Fruit fly (Drosophila melanogaster): ENCODE data around the gene CG44038.

The CG44038 gene

dm6 chr3R:12239166-12239565, 21.6 kb upstream of the CG44038 start, which contains the start of gene Cyp313a3:
Cyp313a3 (minus strand) TSS chr3R:12239266.
- TF ChIP-seq CG10669 (GFP tag; optimal IDR thresholded peaks at IDR 0.05) (no peak), CG8632 (GFP tag; optimal IDR thresholded peaks at IDR 0.05) (no peak), CG32006 (GFP tag; optimal IDR thresholded peaks at IDR 0.05) (no peak), CG3032 (tag; optimal IDR thresholded peaks at IDR 0.05) (no peak), OdsH (GFP tag; optimal IDR thresholded peaks at IDR 0.05) (no peak), svp (GFP tag) (no peak), Ets21C (GFP tag; optimal IDR thresholded peaks at IDR 0.05) (no peak), Hr38 (GFP tag; optimal IDR thresholded peaks at IDR 0.05) (no peak), esn (GFP tag; optimal IDR thresholded peaks at IDR 0.05) (no peak), achi (GFP tag; optimal IDR thresholded peaks at IDR 0.05) (no peak), CG8319 (GFP tag; optimal IDR thresholded peaks at IDR 0.05) (no peak), CG11762 (GFP tag; optimal IDR thresholded peaks at IDR 0.05; ENCODE audit: insufficient read depth) (no peak), CG6854 (GFP tag; optimal IDR thresholded peaks at IDR 0.05) (no peak), fd85E (GFP tag; optimal IDR thresholded peaks at IDR 0.05) (no peak), CG1621 (tag; optimal IDR thresholded peaks at IDR 0.05) (no peak), fd59A (GFP tag; optimal IDR thresholded peaks at IDR 0.05) (no peak)

- TF ChIP-seq CG32006 (GFP tag; optimal IDR thresholded peaks at IDR 0.05) (no peak), CG3032 (tag; optimal IDR thresholded peaks at IDR 0.05) (no peak), CG15336 (GFP tag; IDR thresholded peaks at IDR 0.05) (no peak), Ets96B (tag; optimal IDR thresholded peaks at IDR 0.05) (no peak), net (GFP tag; optimal IDR thresholded peaks at IDR 0.05) (peak; percentile 15), Sox14 (GFP tag; optimal IDR thresholded peaks at IDR 0.05) (no peak), Eip78C (GFP tag) (no peak), Eip75B (GFP tag; optimal IDR thresholded peaks at IDR 0.05) (no peak), OdsH (GFP tag; optimal IDR thresholded peaks at IDR 0.05) (no peak), CG6854 (GFP tag; optimal IDR thresholded peaks at IDR 0.05) (no peak), svp (GFP tag) (peak; percentile 99), CG11294 (GFP tag; IDR thresholded peaks at IDR 0.05) (no peak), CG4318 (GFP tag; optimal IDR thresholded peaks at IDR 0.05) (no peak), CG11762 (GFP tag; optimal IDR thresholded peaks at IDR 0.05; ENCODE audit: insufficient read depth) (no peak), CG6276 (GFP tag; optimal IDR thresholded peaks at IDR 0.05) (peak; percentile 27), CG3919 (GFP tag; optimal IDR thresholded peaks at IDR 0.05) (peak; percentile 14), Hr39 (GFP tag; optimal IDR thresholded peaks at IDR 0.05) (no peak), Ets21C (GFP tag; optimal IDR thresholded peaks at IDR 0.05) (no peak), vri (GFP tag; optimal IDR thresholded peaks at IDR 0.05) (no peak), Smox (GFP tag; optimal IDR thresholded peaks at IDR 0.05) (no peak), CG10669 (GFP tag; optimal IDR thresholded peaks at IDR 0.05) (no peak), lz (GFP tag; optimal IDR thresholded peaks at IDR 0.05) (no peak), fkh (GFP tag; optimal IDR thresholded peaks at IDR 0.05) (peak; percentile 78), Gug (GFP tag; IDR thresholded peaks at IDR 0.05) (no peak), CG8319 (GFP tag; optimal IDR thresholded peaks at IDR 0.05) (no peak), CG34406 (GFP tag; optimal IDR thresholded peaks at IDR 0.05) (no peak), CG7368 (GFP tag; optimal IDR thresholded peaks at IDR 0.05) (no peak), Hr4 (GFP tag; optimal IDR thresholded peaks at IDR 0.05) (no peak), ss (GFP tag; optimal IDR thresholded peaks at IDR 0.05) (no peak), eg (GFP tag; IDR thresholded peaks at IDR 0.05) (peak; percentile 51; the same call in 1 of the 3 replicates), Lpt (GFP tag; optimal IDR thresholded peaks at IDR 0.05) (no peak), CG6808 (GFP tag; optimal IDR thresholded peaks at IDR 0.05) (no peak), topi (GFP tag; optimal IDR thresholded peaks at IDR 0.05) (peak; percentile 4), acj6 (GFP tag; optimal IDR thresholded peaks at IDR 0.05) (no peak), Blimp-1 (GFP tag; optimal IDR thresholded peaks at IDR 0.05) (no peak), spab (GFP tag; optimal IDR thresholded peaks at IDR 0.05) (no peak), pdm3 (GFP tag; optimal IDR thresholded peaks at IDR 0.05) (no peak), achi (GFP tag; optimal IDR thresholded peaks at IDR 0.05) (no peak), Met (GFP tag; optimal IDR thresholded peaks at IDR 0.05) (no peak), Sox15 (GFP tag; optimal IDR thresholded peaks at IDR 0.05) (no peak)
Measured at dm6 chr3R:12244468-12245060, 16.2 kb upstream of the CG44038 start.
